Worm (Caenorhabditis elegans): ENCODE data around the gene K05G3.2.

Gene K05G3.2

DNA sequence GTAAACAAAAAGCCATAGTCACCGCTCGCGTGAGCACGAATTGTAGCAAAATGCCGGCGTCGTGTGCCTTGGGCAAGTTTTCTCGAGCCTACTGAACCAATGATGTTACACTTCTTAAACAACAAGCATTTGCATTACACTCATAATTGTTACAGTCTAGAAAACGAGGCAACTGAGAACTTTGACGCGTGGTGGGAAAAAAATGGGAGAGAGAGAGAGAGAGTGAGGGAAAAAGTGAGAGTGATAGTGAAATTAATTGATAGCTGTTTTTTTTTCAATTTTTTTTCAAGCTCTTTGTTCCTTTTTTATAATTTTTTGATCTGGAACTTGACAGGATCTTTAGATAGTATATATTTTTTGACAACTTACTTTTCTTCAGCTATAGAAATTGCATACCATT is 40.5 kb downstream of the K05G3.2 start:
- TF ChIP-seq blmp-1 (tag; optimal IDR thresholded peaks at IDR 0.05) (no peak), rnt-1 (tag; optimal IDR thresholded peaks at IDR 0.05) (peak; percentile 8), efl-1 (optimal IDR thresholded peaks at IDR 0.05) (no peak), efl-1 (GFP tag; optimal IDR thresholded peaks at IDR 0.05 in 1 of 2) (peak in 1 of 2 experiments; percentile 50), ztf-4 (tag; optimal IDR thresholded peaks at IDR 0.05) (no peak)

- no peak for TF ChIP-seq fkh-4 (tag; optimal IDR thresholded peaks at IDR 0.05; ENCODE audit: borderline replicate concordance)
- TF ChIP-seq ztf-4 (tag; optimal IDR thresholded peaks at IDR 0.05): no peak
- no peak for TF ChIP-seq elt-3 (tag; optimal IDR thresholded peaks at IDR 0.05)
- TF ChIP-seq ces-1 (GFP tag; optimal IDR thresholded peaks at IDR 0.05): no peak
- TF ChIP-seq mab-9 (GFP tag; IDR thresholded peaks at IDR 0.05): 0 out of 2 replicates have a peak, but pooled peaks have one; percentile 35
- no peak for TF ChIP-seq mep-1 (tag; optimal IDR thresholded peaks at IDR 0.05)
- no peak for TF ChIP-seq ztf-11 (tag; optimal IDR thresholded peaks at IDR 0.05)
- TF ChIP-seq dpl-1 (GFP tag; optimal IDR thresholded peaks at IDR 0.05): no peak
- peak; percentile 6 for TF ChIP-seq rnt-1 (tag; optimal IDR thresholded peaks at IDR 0.05)
Measured at ce11 chrX:16536230-16536940, 41.7 kb downstream of the K05G3.2 start, which contains the start of gene pat-9. TSS of gene pat-9 (plus strand) at chrX:16536890.

DNA sequence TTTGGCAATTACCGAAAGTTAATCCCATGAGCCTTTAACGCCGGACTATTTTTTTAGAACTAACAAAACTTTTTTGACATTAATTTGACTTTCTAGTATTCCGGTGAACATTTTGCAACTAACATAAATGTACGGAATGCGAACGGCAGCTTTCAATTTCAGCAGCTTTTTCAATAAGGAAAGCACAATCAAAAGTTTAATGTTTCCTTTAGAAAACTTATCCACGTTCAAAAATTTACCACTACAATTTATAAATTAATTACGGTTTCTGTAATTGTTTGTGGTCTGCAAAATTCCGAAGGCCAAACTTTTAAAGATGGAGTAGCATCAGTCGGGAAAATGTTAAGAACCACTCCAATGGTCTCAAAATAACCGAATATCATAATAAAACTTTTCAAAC is 45.6 kb downstream of the K05G3.2 start, which contains the start of gene osm-1:
Gene osm-1, plus strand, starts transcription at position 301 of the 400 bp plus-strand sequence.
- TF ChIP-seq skn-1 (tag; optimal IDR thresholded peaks at IDR 0.05): no peak
- TF ChIP-seq nhr-85 (tag): no peak
- TF ChIP-seq aha-1 (tag; optimal IDR thresholded peaks at IDR 0.05): no peak
- TF ChIP-seq sup-37 (GFP tag; optimal IDR thresholded peaks at IDR 0.05): no peak
- no peak for TF ChIP-seq blmp-1 (tag; optimal IDR thresholded peaks at IDR 0.05)
- TF ChIP-seq grh-1 (GFP tag; IDR thresholded peaks at IDR 0.05): no peak
- no peak for TF ChIP-seq nhr-28 (tag; optimal IDR thresholded peaks at IDR 0.05)
- no peak for TF ChIP-seq nhr-20 (tag; optimal IDR thresholded peaks at IDR 0.05)
- no peak for TF ChIP-seq jun-1 (tag; optimal IDR thresholded peaks at IDR 0.05)
- TF ChIP-seq hlh-4 (tag; optimal IDR thresholded peaks at IDR 0.05): no peak
- no peak for TF ChIP-seq lin-14 (GFP tag; optimal IDR thresholded peaks at IDR 0.05)
- TF ChIP-seq lin-15B (tag; optimal IDR thresholded peaks at IDR 0.05): no peak
- no peak for TF ChIP-seq ceh-8 (GFP tag; optimal IDR thresholded peaks at IDR 0.05)
- TF ChIP-seq ztf-11 (tag; optimal IDR thresholded peaks at IDR 0.05): no peak
- no peak for TF ChIP-seq alr-1 (tag; optimal IDR thresholded peaks at IDR 0.05; ENCODE audit: borderline replicate concordance)
- no peak for TF ChIP-seq unc-30 (tag; optimal IDR thresholded peaks at IDR 0.05)
- no peak for TF ChIP-seq unc-86 (tag; optimal IDR thresholded peaks at IDR 0.05)
- TF ChIP-seq C16A3.4 (tag; optimal IDR thresholded peaks at IDR 0.05): no peak
- no peak for TF ChIP-seq pag-3 (tag; optimal IDR thresholded peaks at IDR 0.05; ENCODE audit: borderline replicate concordance, insufficient read depth)
- no peak for TF ChIP-seq unc-130 (tag; optimal IDR thresholded peaks at IDR 0.05)

- no peak for TF ChIP-seq efl-1 (optimal IDR thresholded peaks at IDR 0.05)
- peak in 1 of 2 experiments; percentile 45 for TF ChIP-seq efl-1 (GFP tag; optimal IDR thresholded peaks at IDR 0.05 in 1 of 2)
- no peak for TF ChIP-seq snpc-4 (tag; optimal IDR thresholded peaks at IDR 0.05)
Measured at ce11 chrX:16543887-16544286, 49.2 kb downstream of the K05G3.2 start.

DNA sequence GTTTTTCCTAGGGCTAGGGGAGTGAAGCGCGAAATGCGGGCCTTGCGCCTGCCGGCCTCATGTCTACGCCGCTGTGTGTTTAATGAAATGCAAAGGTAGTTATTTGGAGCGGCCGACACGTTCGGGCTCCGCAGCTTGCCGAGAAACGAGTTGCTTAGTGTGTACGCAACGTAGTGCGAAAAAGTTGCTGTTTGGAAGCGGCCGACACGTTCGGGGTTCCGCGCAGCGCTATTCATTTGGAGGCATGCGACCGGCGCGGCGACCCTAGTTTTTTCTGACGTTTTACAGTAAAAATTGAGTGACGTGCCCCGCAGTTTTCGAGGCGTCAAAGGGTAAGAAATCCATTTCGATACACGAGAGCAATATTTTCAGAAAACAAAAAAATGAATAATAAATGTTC is 50.9 kb downstream of the K05G3.2 start:
- TF ChIP-seq unc-30 (tag; optimal IDR thresholded peaks at IDR 0.05) (no peak), pqm-1 (tag; optimal IDR thresholded peaks at IDR 0.05) (no peak), nhr-237 (tag; optimal IDR thresholded peaks at IDR 0.05) (no peak), aha-1 (tag; optimal IDR thresholded peaks at IDR 0.05) (no peak), efl-1 (optimal IDR thresholded peaks at IDR 0.05) (no peak), efl-1 (GFP tag; optimal IDR thresholded peaks at IDR 0.05 in 1 of 2) (peak in 1 of 2 experiments; percentile 26), snpc-4 (tag; optimal IDR thresholded peaks at IDR 0.05) (peak; percentile 48), nhr-76 (tag; optimal IDR thresholded peaks at IDR 0.05) (no peak)
